Fruit fly (Drosophila melanogaster) whole organism, wandering third instar larva: Measurements from ENCODE around the gene Gr64a.

Source experiments
- Abd-B ChIP-seq: fragments of >200 bp; optimal IDR thresholded peaks from 2 replicates; lab custom pipeline; 2017; ENCODE audit warnings: missing biosample characterization, missing genetic modification characterization
- CG32264 ChIP-seq: fragments of 200-800 bp; sonication (Bioruptor generic); optimal IDR thresholded peaks from 2 replicates; lab custom pipeline; 2016; ENCODE audit warnings: missing biosample characterization, missing genetic modification characterization
- CG9705 ChIP-seq: fragments of 200-800 bp; sonication (Bioruptor generic); optimal IDR thresholded peaks from 2 replicates; lab custom pipeline; 2018; ENCODE audit warnings: missing biosample characterization, mild to moderate bottlenecking, missing genetic modification characterization
- CrebA ChIP-seq: fragments of 200-800 bp; sonication (Bioruptor generic); optimal IDR thresholded peaks from 2 replicates; lab custom pipeline; 2016; ENCODE audit warnings: missing biosample characterization, mild to moderate bottlenecking, missing genetic modification characterization, borderline replicate concordance
- Dfd ChIP-seq: fragments of >200 bp; optimal IDR thresholded peaks from 2 replicates; lab custom pipeline; 2017; ENCODE audit warnings: missing biosample characterization, missing genetic modification characterization
- Dif ChIP-seq: fragments of 200-275, 200-300 bp; sonication (Bioruptor generic); optimal IDR thresholded peaks from 2 replicates; lab custom pipeline; 2018; ENCODE audit warnings: missing biosample characterization, missing genetic modification characterization; ENCODE audit not compliant: partially characterized antibody
- GATAd ChIP-seq: sonication (Bioruptor generic); optimal IDR thresholded peaks from 2 replicates; lab custom pipeline; 2016; ENCODE audit warnings: missing biosample characterization, missing genetic modification characterization
- Hr78 ChIP-seq: fragments of >200 bp; optimal IDR thresholded peaks from 2 replicates; lab custom pipeline; 2017; ENCODE audit warnings: missing biosample characterization, missing genetic modification characterization
- Jra ChIP-seq: sonication (Bioruptor generic); optimal IDR thresholded peaks from 2 replicates; lab custom pipeline; 2016; ENCODE audit warnings: missing biosample characterization, missing genetic modification characterization
- Mio ChIP-seq: sonication (Bioruptor generic); optimal IDR thresholded peaks from 2 replicates; lab custom pipeline; 2016; ENCODE audit warnings: missing biosample characterization, missing genetic modification characterization
- Myc ChIP-seq: fragments of >200 bp; optimal IDR thresholded peaks from 2 replicates; lab custom pipeline; 2017
- N ChIP-seq: fragments of >200 bp; optimal IDR thresholded peaks from 2 replicates; lab custom pipeline; 2018; ENCODE audit warnings: missing biosample characterization, missing external identifiers, missing genetic modification characterization
- Rel ChIP-seq, 2 experiments: fragments of 200-800 bp; sonication (Bioruptor generic) in 1 of 2; optimal IDR thresholded peaks; 2 replicates in 1 of 2; 3 replicates in 1 of 2; lab custom pipeline; 2016 to 2019; ENCODE audit warnings: mild to moderate bottlenecking in 2 of 2, missing biosample characterization in 2 of 2, missing genetic modification characterization in 2 of 2, moderate library complexity in 1 of 2
- Sp1 ChIP-seq: fragments of 200-800 bp; sonication (Bioruptor generic); optimal IDR thresholded peaks from 3 replicates; lab custom pipeline; 2019; ENCODE audit warnings: missing biosample characterization, mild to moderate bottlenecking, missing genetic modification characterization, moderate library complexity
- Vsx2 ChIP-seq: fragments of 200-300, 225-300 bp; sonication (Bioruptor generic); optimal IDR thresholded peaks from 2 replicates; lab custom pipeline; 2018; ENCODE audit warnings: missing biosample characterization, missing genetic modification characterization; ENCODE audit not compliant: partially characterized antibody
- br ChIP-seq: fragments of 200-800 bp; sonication (Bioruptor generic); optimal IDR thresholded peaks from 2 replicates; lab custom pipeline; 2016; ENCODE audit warnings: missing biosample characterization, missing genetic modification characterization
- brk ChIP-seq: fragments of 200-800 bp; sonication (Bioruptor generic); optimal IDR thresholded peaks from 2 replicates; lab custom pipeline; 2016; ENCODE audit warnings: missing biosample characterization, mild to moderate bottlenecking, missing genetic modification characterization
- dl ChIP-seq, 2 experiments: fragments of 175-275, 200-275 bp in 1 of 2; fragments of 200-275 bp in 1 of 2; sonication (Bioruptor generic); optimal IDR thresholded peaks; lab custom pipeline; 2018; ENCODE audit warnings: mild to moderate bottlenecking in 2 of 2, missing biosample characterization in 2 of 2, missing genetic modification characterization in 2 of 2, moderate library complexity in 2 of 2; ENCODE audit not compliant: partially characterized antibody in 2 of 2, insufficient read depth in 1 of 2
- dmrt93B ChIP-seq: fragments of 200-800 bp; sonication (Bioruptor generic); optimal IDR thresholded peaks from 2 replicates; lab custom pipeline; 2018; ENCODE audit warnings: missing biosample characterization, mild to moderate bottlenecking, missing genetic modification characterization
- dsf ChIP-seq: sonication (Bioruptor generic); optimal IDR thresholded peaks from 2 replicates; lab custom pipeline; 2016; ENCODE audit warnings: missing biosample characterization, missing genetic modification characterization, borderline replicate concordance
- ey ChIP-seq: fragments of 200-800 bp; sonication (Bioruptor generic); optimal IDR thresholded peaks from 2 replicates; lab custom pipeline; 2016; ENCODE audit warnings: missing biosample characterization, missing genetic modification characterization
- foxo ChIP-seq, 2 experiments: fragments of 200-800 bp; sonication (Bioruptor generic); optimal IDR thresholded peaks; 2 replicates in 1 of 2; 3 replicates in 1 of 2; lab custom pipeline; 2016 to 2017; ENCODE audit warnings: missing biosample characterization in 2 of 2, missing genetic modification characterization in 2 of 2
- fru ChIP-seq: fragments of 200-800 bp; sonication (Bioruptor generic); optimal IDR thresholded peaks from 3 replicates; lab custom pipeline; 2016; ENCODE audit warnings: missing biosample characterization, mild to moderate bottlenecking, missing genetic modification characterization
- h ChIP-seq: fragments of 200-800 bp; sonication (Bioruptor generic); optimal IDR thresholded peaks from 3 replicates; lab custom pipeline; 2016; ENCODE audit warnings: missing biosample characterization, mild to moderate bottlenecking, missing genetic modification characterization
- jim ChIP-seq: fragments of 175-275, 200-325 bp; sonication (Bioruptor generic); optimal IDR thresholded peaks from 2 replicates; lab custom pipeline; 2016; ENCODE audit warnings: missing biosample characterization, mild to moderate bottlenecking, missing genetic modification characterization
- lola ChIP-seq: fragments of >200 bp; optimal IDR thresholded peaks from 2 replicates; lab custom pipeline; 2017; ENCODE audit warnings: missing biosample characterization, missing genetic modification characterization
- pan ChIP-seq: fragments of >200 bp; optimal IDR thresholded peaks from 2 replicates; lab custom pipeline; 2017
- psq ChIP-seq: fragments of 200-800 bp; sonication (Bioruptor generic); optimal IDR thresholded peaks from 3 replicates; lab custom pipeline; 2017; ENCODE audit warnings: missing biosample characterization, mild to moderate bottlenecking, missing genetic modification characterization, moderate library complexity
- rgr ChIP-seq: fragments of 200-800 bp; sonication (Bioruptor generic); optimal IDR thresholded peaks from 3 replicates; lab custom pipeline; 2016; ENCODE audit warnings: missing biosample characterization, mild to moderate bottlenecking, missing genetic modification characterization
- tai ChIP-seq: sonication (Bioruptor generic); optimal IDR thresholded peaks from 2 replicates; lab custom pipeline; 2016; ENCODE audit warnings: missing biosample characterization, missing genetic modification characterization
- usp ChIP-seq: fragments of >200 bp; optimal IDR thresholded peaks from 2 replicates; lab custom pipeline; 2017; ENCODE audit warnings: missing biosample characterization, missing genetic modification characterization
- woc ChIP-seq: sonication (Bioruptor generic); optimal IDR thresholded peaks from 2 replicates; lab custom pipeline; 2016; ENCODE audit warnings: missing biosample characterization, mild to moderate bottlenecking, missing genetic modification characterization

Gr64a gene

DNA sequence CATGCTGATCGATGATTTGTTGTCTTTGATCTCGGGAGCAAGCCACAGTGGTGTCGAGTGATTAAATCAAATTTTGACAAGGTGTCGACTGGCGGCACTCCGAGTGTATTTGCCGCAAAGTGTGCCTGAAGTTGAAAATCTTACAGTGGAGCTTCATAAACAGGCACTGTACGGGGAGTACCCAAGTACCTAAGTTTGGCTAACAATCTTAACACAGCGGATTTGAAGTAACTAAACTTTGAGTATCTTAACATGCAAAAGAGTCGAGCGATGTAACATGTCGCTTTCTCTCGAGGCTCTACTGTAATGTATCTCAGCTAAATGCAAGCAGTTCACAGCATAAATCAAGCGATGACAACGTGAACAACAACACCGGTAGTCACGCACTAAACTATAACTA is 9.8 kb upstream of the Gr64a start:
- TF ChIP-seq dl (GFP tag; optimal IDR thresholded peaks at IDR 0.05; lab: Kevin White, UChicago; ENCODE audit: insufficient read depth in 1 of 2, partially characterized antibody in 2 of 2) (no peak), foxo (GFP tag; optimal IDR thresholded peaks at IDR 0.05; lab: Kevin White, UChicago) (no peak)

DNA sequence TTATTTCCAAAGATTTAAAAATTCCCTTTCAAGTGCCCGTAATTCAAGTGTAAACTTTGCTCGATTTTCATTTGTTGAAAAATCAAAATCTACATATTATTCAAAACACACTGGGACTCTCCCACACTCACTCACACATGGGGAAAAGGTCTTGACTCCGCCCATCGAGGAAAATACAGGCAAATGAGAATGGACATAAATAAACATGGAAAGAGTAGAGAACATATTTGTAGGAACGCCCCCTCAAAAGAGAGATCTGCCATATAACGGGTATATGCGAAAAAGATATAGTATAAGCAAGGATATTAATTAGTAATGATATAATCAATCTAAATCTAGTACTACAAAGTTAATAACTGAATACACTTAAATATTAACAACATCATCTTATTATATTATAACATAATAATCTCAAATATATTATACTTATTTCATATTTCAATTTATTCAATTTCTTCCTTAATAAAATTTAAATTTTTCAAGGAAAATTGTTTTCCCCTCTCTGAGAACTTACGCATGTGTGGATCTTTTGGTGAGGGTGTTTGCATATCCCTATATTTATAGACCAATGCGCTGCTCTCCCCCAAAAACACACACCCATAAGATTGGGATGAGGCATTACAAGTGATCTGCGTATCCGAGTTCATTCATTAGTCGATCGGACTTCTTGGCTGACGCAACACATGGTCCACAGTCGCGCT is 8.2 kb upstream of the Gr64a start, which contains the start of gene FoxL1:
TSS of gene FoxL1 (plus strand) at position 651 of the 701 bp plus-strand sequence.
- TF ChIP-seq N (GFP tag; lab: Kevin White, UChicago) = no peak
- TF ChIP-seq Dfd (GFP tag; lab: Kevin White, UChicago) = no peak
- TF ChIP-seq pan = no peak
- TF ChIP-seq Myc (lab: Kevin White, UChicago) = no peak
- TF ChIP-seq dmrt93B (GFP tag; lab: Kevin White, UChicago) = no peak
- TF ChIP-seq Rel (GFP tag; optimal IDR thresholded peaks at IDR 0.05; lab: Kevin White, UChicago) = no peak
- no peak for TF ChIP-seq Rel (tag; optimal IDR thresholded peaks at IDR 0.05; lab: Kevin White, UChicago)
- no peak for TF ChIP-seq lola (GFP tag; lab: Kevin White, UChicago)
- TF ChIP-seq CG9705 = no peak
- TF ChIP-seq Sp1 = no peak
- no peak for TF ChIP-seq Hr78 (GFP tag; lab: Kevin White, UChicago)
- no peak for TF ChIP-seq br (GFP tag; lab: Kevin White, UChicago)
- TF ChIP-seq tai (GFP tag; lab: Kevin White, UChicago) = no peak
- TF ChIP-seq h = no peak
- TF ChIP-seq psq (GFP tag; lab: Kevin White, UChicago) = no peak
- no peak for TF ChIP-seq Dif
- no peak for TF ChIP-seq dsf (GFP tag; lab: Kevin White, UChicago)
- no peak for TF ChIP-seq Jra
- TF ChIP-seq brk (GFP tag; lab: Kevin White, UChicago) = no peak
- no peak for TF ChIP-seq foxo (GFP tag; optimal IDR thresholded peaks at IDR 0.05; lab: Kevin White, UChicago)
- no peak for TF ChIP-seq CG32264
- TF ChIP-seq, all 38 proteins: peak for 0

DNA sequence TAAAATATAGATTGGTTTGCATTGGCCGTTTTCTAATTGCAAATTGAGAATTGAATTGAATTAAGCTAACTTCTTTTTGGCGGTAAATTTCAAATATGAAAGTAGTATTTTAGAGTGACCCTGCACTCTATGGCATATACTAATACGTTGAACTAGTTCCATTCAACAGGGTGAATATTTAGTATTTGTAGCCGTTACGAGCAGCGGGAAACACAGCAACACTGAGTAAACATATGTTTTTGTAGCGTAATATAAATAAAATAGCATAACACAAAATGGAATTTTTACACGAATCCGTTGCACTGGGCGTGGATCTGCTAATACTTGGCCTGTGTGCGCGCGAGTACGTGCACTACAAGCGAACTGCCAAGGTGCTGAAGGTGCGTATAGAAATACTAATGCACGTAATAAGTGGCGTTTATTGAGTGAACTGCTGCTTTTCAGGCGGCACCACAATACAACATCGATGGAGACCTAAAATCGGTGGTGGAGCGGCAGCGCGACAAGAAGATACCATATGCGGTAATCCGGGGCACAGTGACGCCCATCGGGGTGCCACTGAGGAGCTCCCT is 5.2 kb upstream of the Gr64a start, which contains the start of gene Mul1:
TSS of gene Mul1 (plus strand) at position 198 of the 572 bp plus-strand sequence.
- TF ChIP-seq Dif (no peak), Vsx2 (no peak), woc (GFP tag; lab: Kevin White, UChicago) (no peak), dl (GFP tag; optimal IDR thresholded peaks at IDR 0.05; lab: Kevin White, UChicago; ENCODE audit: insufficient read depth in 1 of 2, partially characterized antibody in 2 of 2) (no peak), psq (GFP tag; lab: Kevin White, UChicago) (no peak), fru (no peak), Mio (GFP tag; lab: Kevin White, UChicago) (no peak), jim (no peak), lola (GFP tag; lab: Kevin White, UChicago) (no peak), GATAd (GFP tag; lab: Kevin White, UChicago) (no peak), CG9705 (no peak), Jra (no peak), rgr (GFP tag; lab: Kevin White, UChicago) (no peak), brk (GFP tag; lab: Kevin White, UChicago) (no peak), tai (GFP tag; lab: Kevin White, UChicago) (no peak), usp (no peak)
- TF ChIP-seq, all 38 proteins: peak for 0

DNA sequence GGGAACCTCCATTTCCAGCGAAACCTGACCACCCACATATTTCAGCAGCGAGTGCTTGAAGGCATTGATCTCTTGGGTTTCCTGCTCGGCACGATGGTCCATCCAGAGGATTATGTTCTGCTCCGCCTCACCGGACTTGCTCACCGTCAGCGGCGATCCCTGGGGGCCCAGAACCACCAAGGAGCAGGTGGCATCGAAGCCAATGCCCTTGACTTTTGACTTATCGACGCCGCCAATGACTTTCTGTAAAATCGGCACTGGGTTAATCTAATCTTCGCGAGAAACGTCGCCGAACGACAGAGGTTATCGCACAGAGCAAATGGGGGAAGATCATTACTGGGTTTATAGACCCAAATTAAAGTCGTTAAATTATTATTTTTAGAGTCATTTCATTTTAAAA is 2.1 kb upstream of the Gr64a start:
- no peak for TF ChIP-seq Mio (GFP tag; lab: Kevin White, UChicago)
- TF ChIP-seq GATAd (GFP tag; lab: Kevin White, UChicago) = no peak
- no peak for TF ChIP-seq jim
- no peak for TF ChIP-seq tai (GFP tag; lab: Kevin White, UChicago)
- TF ChIP-seq ey = no peak
- no peak for TF ChIP-seq dmrt93B (GFP tag; lab: Kevin White, UChicago)
- no peak for TF ChIP-seq Myc (lab: Kevin White, UChicago)
- TF ChIP-seq brk (GFP tag; lab: Kevin White, UChicago) = no peak
- TF ChIP-seq dsf (GFP tag; lab: Kevin White, UChicago) = no peak
- no peak for TF ChIP-seq CrebA (GFP tag; lab: Kevin White, UChicago)
- no peak for TF ChIP-seq psq (GFP tag; lab: Kevin White, UChicago)
- no peak for TF ChIP-seq dl (GFP tag; optimal IDR thresholded peaks at IDR 0.05; lab: Kevin White, UChicago; ENCODE audit: insufficient read depth in 1 of 2, partially characterized antibody in 2 of 2)
- no peak for TF ChIP-seq Dif
- TF ChIP-seq pan = no peak
- TF ChIP-seq CG32264 = no peak
- TF ChIP-seq CG9705 = no peak
- TF ChIP-seq Abd-B (GFP tag; lab: Kevin White, UChicago) = no peak
- no peak for TF ChIP-seq N (GFP tag; lab: Kevin White, UChicago)
